Worm (Caenorhabditis elegans) whole organism, L3 larva: ENCODE measurements around the gene gvd-1.

ENCODE experiments used
- ama-1 ChIP-seq: fragments of 150-350 bp; optimal IDR thresholded peaks from 2 replicates; lab custom pipeline; 2018
- ceh-82 ChIP-seq: fragments of 150-350 bp; optimal IDR thresholded peaks from 2 replicates; lab custom pipeline; 2014; ENCODE audit warnings: missing biosample characterization, missing genetic modification characterization
- ceh-9 ChIP-seq: sonication (generic microtip); optimal IDR thresholded peaks from 2 replicates; lab custom pipeline; 2018; ENCODE audit warnings: missing biosample characterization, missing genetic modification characterization
- mdl-1 ChIP-seq: fragments of 150-350 bp; optimal IDR thresholded peaks from 2 replicates; lab custom pipeline; 2014; ENCODE audit warnings: missing biosample characterization, missing genetic modification characterization
- nhr-237 ChIP-seq: fragments of 150-350 bp; optimal IDR thresholded peaks from 2 replicates; lab custom pipeline; 2014; ENCODE audit warnings: missing biosample characterization, missing genetic modification characterization
- nhr-67 ChIP-seq: fragments of 150-350 bp; optimal IDR thresholded peaks from 2 replicates; lab custom pipeline; 2014; ENCODE audit warnings: missing biosample characterization, missing genetic modification characterization
- tbx-2 ChIP-seq: sonication (generic microtip); optimal IDR thresholded peaks from 2 replicates; lab custom pipeline; 2016; ENCODE audit warnings: mild to moderate bottlenecking, missing genetic modification characterization, missing compliant biosample characterization
- unc-62 ChIP-seq: fragments of 150-350 bp; sonication (generic microtip); optimal IDR thresholded peaks from 4 replicates; lab custom pipeline; 2014; ENCODE audit warnings: missing biosample characterization, missing genetic modification reagents, missing genetic modification characterization
- ztf-4 ChIP-seq: fragments of 150-350 bp; optimal IDR thresholded peaks from 2 replicates; lab custom pipeline; 2014; ENCODE audit warnings: missing biosample characterization, missing genetic modification characterization

DNA sequence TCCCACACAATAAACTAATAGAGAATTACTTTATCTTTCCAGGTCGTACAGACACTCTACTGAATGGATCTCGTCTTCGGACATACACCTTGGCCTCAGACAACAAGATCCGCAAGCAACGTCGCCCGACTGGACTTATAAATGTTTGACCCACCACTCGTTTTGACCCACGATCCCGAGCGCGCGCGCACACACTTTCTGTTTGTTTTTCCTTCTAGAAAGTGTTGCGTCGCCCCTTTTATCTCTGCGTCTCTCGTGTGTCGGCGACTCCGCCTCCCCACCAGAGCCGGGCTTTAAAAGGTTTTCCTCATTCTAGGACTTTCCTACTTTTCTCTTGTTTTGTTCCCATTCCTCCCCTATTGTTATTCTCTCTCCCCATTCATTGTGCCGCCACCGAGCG lies 20.4 kb downstream of the gvd-1 start:
- no peak for TF ChIP-seq ceh-82 (tag; lab: Kevin White, UChicago)
- no peak for TF ChIP-seq ama-1 (lab: Kevin White, UChicago)
- no peak for TF ChIP-seq nhr-237
- no peak for TF ChIP-seq nhr-67
- no peak for TF ChIP-seq unc-62 (GFP tag; lab: Kevin White, UChicago)
- TF ChIP-seq ceh-9 (tag; lab: Kevin White, UChicago) = no peak
- no peak for TF ChIP-seq mdl-1 (tag; lab: Kevin White, UChicago)
- TF ChIP-seq tbx-2 (tag; lab: Kevin White, UChicago) = no peak
- no peak for TF ChIP-seq ztf-4 (tag; lab: Kevin White, UChicago)
